Worm (Caenorhabditis elegans) whole organism, L4/young adult: ENCODE data around the gene T11F9.14.

Experiments used
- dao-5 ChIP-seq: sonication (generic microtip); optimal IDR thresholded peaks from 2 replicates; lab custom pipeline; 2016; ENCODE audit warnings: missing genotype, missing genetic modification characterization, moderate library complexity, missing compliant biosample characterization
- him-1 ChIP-seq: sonication (generic microtip); optimal IDR thresholded peaks from 2 replicates; lab custom pipeline; 2016; ENCODE audit warnings: missing genotype, missing genetic modification reagents, missing genetic modification characterization, missing compliant biosample characterization

DNA sequence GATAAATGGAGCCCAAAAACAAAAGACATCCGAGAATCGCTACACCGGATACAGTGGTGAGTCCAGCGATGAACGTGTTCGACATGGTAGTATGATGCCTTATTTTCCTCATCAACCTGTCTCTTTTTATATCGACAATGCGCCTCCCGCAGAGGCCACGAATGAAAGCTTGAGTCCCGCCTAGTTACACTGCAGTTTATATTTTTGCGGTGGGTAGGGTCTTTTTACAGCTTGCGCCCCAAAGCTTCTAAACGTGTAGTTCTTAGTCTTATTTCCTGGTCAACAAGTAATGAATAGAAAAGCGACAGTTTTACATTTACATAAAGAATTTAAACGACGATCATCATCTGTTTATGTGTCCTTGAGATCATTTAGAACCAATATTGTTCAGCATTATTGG lies 30.4 kb downstream of the T11F9.14 start, which contains the start of gene col-156:
- TF ChIP-seq him-1 (tag; lab: Kevin White, UChicago) (no peak), dao-5 (no peak)
